Fruit fly (Drosophila melanogaster): Measurements from ENCODE around the gene Sfp33A4.

The Sfp33A4 gene

DNA sequence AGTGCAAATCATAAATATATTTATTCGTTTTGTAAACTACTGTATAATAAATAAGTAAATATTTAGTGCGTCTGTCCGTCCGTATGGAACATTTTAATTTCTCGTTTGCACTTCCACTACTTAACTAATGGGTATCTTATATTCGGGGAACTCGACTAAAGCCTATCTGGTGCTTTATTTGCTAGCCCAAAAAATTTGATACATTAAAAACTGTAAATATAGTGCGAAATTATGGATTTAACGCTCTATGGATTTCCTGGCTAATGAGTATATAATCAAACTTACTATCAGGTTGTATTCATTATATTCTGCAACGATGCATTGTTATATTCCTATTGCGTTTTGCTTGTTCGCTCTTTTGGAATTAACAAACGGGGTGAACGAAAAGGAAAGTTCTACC, at the start of gene Sfp33A4:
Gene Sfp33A4 (plus strand): TSS at position 301 of the 400 bp plus-strand sequence.
- TF ChIP-seq Dll (optimal IDR thresholded peaks at IDR 0.05) (no peak), pan (optimal IDR thresholded peaks at IDR 0.05) (no peak), usp (GFP tag; optimal IDR thresholded peaks at IDR 0.05) (no peak), CG8478 (optimal IDR thresholded peaks at IDR 0.05) (no peak), EcR (GFP tag; optimal IDR thresholded peaks at IDR 0.05) (no peak), psq (optimal IDR thresholded peaks at IDR 0.05) (no peak)

DNA sequence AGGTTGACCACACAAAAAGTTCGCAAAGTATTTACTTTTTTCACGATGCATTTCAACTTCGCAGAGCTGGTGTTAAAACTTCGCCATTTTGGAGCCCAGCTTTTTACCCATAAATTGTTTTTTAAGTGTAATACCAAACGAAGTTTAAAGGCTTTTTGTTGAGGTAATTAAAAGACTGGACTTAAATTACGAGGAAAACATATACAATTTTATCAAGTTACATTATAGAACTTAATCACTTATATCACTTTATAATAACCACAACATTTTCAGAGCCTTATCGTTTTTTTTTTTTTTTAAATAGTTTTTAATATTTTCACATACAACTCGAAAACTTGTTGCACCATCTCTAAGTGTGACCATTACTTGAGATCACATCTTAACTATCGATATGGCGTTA, 49.0 kb upstream of the Sfp33A4 start, which contains the start of gene CG14931:
Gene CG14931 (plus strand): TSS at position 301 of the 400 bp plus-strand sequence.
- TF ChIP-seq Dll (optimal IDR thresholded peaks at IDR 0.05), result no peak
- no peak for TF ChIP-seq psq (optimal IDR thresholded peaks at IDR 0.05)
- no peak for TF ChIP-seq CG8478 (optimal IDR thresholded peaks at IDR 0.05)
- no peak for TF ChIP-seq pan (optimal IDR thresholded peaks at IDR 0.05)
- no peak for TF ChIP-seq EcR (GFP tag; optimal IDR thresholded peaks at IDR 0.05)
- no peak for TF ChIP-seq usp (GFP tag; optimal IDR thresholded peaks at IDR 0.05)

DNA sequence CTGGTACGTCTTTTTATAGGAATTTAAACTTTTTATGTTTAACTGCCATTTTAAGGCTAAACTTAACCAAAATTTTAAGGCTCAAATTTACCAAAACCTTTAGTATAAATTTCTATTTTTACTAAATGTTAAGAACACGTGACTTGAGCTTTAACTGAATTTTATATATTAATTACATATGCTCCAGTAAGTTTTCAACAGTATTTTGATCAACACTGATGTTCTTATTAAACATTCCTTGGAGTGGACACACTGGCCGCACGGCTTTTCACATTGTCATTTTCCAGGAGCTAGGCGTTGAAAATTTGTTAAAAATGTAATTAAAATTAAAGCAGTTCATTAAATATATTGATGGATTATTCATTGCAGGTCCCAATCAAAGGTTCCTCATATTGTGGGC, 47.4 kb upstream of the Sfp33A4 start, which contains the start of gene CG14932:
Gene CG14932 (plus strand): TSS at position 230 of the 400 bp plus-strand sequence.
- TF ChIP-seq usp (GFP tag; optimal IDR thresholded peaks at IDR 0.05) (no peak), psq (optimal IDR thresholded peaks at IDR 0.05) (no peak), EcR (GFP tag; optimal IDR thresholded peaks at IDR 0.05) (no peak), Dll (optimal IDR thresholded peaks at IDR 0.05) (no peak), CG8478 (optimal IDR thresholded peaks at IDR 0.05) (no peak), pan (optimal IDR thresholded peaks at IDR 0.05) (no peak)

DNA sequence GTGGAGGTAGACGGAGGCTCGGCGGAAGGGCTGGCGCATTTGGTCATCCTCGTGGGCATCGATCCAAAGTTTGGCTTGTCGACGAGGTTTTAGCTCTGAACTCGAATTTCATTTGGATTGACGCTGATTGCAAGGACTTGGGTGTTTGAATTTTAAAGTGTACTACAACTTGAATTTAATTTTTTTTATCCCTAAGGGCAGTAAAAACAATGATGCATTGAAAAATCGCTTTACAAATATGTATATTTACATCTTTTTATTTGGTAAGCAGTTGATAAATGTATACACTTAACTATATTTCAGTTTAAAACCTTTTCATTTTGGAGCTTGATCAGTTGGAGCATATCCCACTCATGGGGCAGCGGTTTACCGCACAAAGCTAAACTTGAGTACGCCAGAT, 44.8 kb upstream of the Sfp33A4 start, which contains the start of gene Tsp33B:
Gene Tsp33B (minus strand): TSS at position 101 of the 400 bp plus-strand sequence.
- TF ChIP-seq pan (optimal IDR thresholded peaks at IDR 0.05), result no peak
- TF ChIP-seq psq (optimal IDR thresholded peaks at IDR 0.05), result no peak
- TF ChIP-seq usp (GFP tag; optimal IDR thresholded peaks at IDR 0.05), result no peak
- TF ChIP-seq EcR (GFP tag; optimal IDR thresholded peaks at IDR 0.05), result no peak
- TF ChIP-seq CG8478 (optimal IDR thresholded peaks at IDR 0.05), result no peak
- no peak for TF ChIP-seq Dll (optimal IDR thresholded peaks at IDR 0.05)

DNA sequence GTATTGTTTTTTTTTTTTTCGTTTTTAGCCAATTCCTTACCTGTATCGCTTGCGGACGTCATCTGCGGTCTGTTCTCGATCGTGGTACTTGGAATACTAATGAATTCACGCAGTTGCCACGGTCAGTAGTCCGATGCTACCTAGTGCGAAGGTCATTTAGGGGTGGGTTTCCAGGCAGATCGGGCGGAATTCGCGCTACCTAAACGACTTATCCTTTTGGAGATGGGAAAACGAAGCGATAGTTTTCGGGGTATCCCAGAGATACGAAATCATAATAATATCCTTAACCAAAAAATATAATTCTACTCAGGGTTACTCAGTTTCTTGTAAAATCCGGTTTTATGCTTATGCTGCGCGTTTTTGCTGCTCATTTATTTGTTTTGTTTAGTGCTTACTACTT, 43.1 kb upstream of the Sfp33A4 start, which contains the start of gene CG14937:
Gene CG14937 (minus strand): TSS at position 101 of the 400 bp plus-strand sequence.
- TF ChIP-seq psq (optimal IDR thresholded peaks at IDR 0.05) (no peak), usp (GFP tag; optimal IDR thresholded peaks at IDR 0.05) (no peak), pan (optimal IDR thresholded peaks at IDR 0.05) (no peak), Dll (optimal IDR thresholded peaks at IDR 0.05) (no peak), CG8478 (optimal IDR thresholded peaks at IDR 0.05) (no peak), EcR (GFP tag; optimal IDR thresholded peaks at IDR 0.05) (no peak)

- TF ChIP-seq usp (GFP tag; optimal IDR thresholded peaks at IDR 0.05), result no peak
- no peak for TF ChIP-seq pan (optimal IDR thresholded peaks at IDR 0.05)
- TF ChIP-seq psq (optimal IDR thresholded peaks at IDR 0.05), result no peak
- TF ChIP-seq CG8478 (optimal IDR thresholded peaks at IDR 0.05), result no peak
- TF ChIP-seq Dll (optimal IDR thresholded peaks at IDR 0.05), result no peak
- TF ChIP-seq EcR (GFP tag; optimal IDR thresholded peaks at IDR 0.05), result no peak
Measured at dm6 chr2L:11797127-11797526, 39.9 kb upstream of the Sfp33A4 start.

dm6 chr2L:11804228-11805044, 32.6 kb upstream of the Sfp33A4 start:
- TF ChIP-seq psq (optimal IDR thresholded peaks at IDR 0.05) (no peak), Dll (optimal IDR thresholded peaks at IDR 0.05) (peak; percentile 85), usp (GFP tag; optimal IDR thresholded peaks at IDR 0.05) (no peak), CG8478 (optimal IDR thresholded peaks at IDR 0.05) (no peak), EcR (GFP tag; optimal IDR thresholded peaks at IDR 0.05) (no peak), pan (optimal IDR thresholded peaks at IDR 0.05) (no peak)

DNA sequence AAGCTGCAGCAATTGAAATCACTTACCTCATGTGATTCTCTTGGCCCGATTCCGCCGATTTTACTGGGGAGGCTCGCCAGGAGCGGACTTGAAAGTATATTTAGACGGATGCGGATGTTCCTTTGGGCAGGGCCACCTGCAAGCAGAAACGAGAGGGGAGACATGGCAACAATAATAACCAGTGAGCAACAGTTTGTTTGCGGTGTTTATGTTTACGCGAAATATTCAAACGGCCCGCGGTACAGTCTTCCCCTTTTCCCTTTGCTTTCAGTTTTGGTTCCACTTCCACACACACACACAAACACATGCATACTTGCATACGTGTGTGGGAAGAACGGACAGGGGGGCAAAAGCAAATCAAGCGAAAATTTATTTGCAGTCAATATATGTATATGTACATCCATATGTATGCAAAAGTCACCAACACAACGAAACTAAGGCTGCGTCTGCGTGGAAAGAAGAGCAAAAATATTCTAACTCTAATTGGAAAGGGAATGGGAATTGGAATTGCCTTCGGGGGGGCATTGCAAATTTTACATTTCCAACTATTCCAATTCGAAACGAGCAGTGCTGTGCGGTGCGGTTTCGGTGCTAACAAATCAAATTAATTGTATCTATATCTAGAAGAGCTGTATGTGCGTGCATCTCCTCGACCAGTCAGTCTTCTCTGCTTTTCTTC, 30.9 kb upstream of the Sfp33A4 start:
- TF ChIP-seq pan (optimal IDR thresholded peaks at IDR 0.05), result no peak
- TF ChIP-seq usp (GFP tag; optimal IDR thresholded peaks at IDR 0.05), result no peak
- TF ChIP-seq Dll (optimal IDR thresholded peaks at IDR 0.05), result no peak
- no peak for TF ChIP-seq CG8478 (optimal IDR thresholded peaks at IDR 0.05)
- TF ChIP-seq EcR (GFP tag; optimal IDR thresholded peaks at IDR 0.05), result no peak
- TF ChIP-seq psq (optimal IDR thresholded peaks at IDR 0.05), result no peak

dm6 chr2L:11806701-11807674, 30.1 kb upstream of the Sfp33A4 start:
- TF ChIP-seq psq (optimal IDR thresholded peaks at IDR 0.05) (peak; percentile 81), CG8478 (optimal IDR thresholded peaks at IDR 0.05) (no peak), Dll (optimal IDR thresholded peaks at IDR 0.05) (peak; percentile 92), pan (optimal IDR thresholded peaks at IDR 0.05) (no peak), EcR (GFP tag; optimal IDR thresholded peaks at IDR 0.05) (no peak), usp (GFP tag; optimal IDR thresholded peaks at IDR 0.05) (no peak)

DNA sequence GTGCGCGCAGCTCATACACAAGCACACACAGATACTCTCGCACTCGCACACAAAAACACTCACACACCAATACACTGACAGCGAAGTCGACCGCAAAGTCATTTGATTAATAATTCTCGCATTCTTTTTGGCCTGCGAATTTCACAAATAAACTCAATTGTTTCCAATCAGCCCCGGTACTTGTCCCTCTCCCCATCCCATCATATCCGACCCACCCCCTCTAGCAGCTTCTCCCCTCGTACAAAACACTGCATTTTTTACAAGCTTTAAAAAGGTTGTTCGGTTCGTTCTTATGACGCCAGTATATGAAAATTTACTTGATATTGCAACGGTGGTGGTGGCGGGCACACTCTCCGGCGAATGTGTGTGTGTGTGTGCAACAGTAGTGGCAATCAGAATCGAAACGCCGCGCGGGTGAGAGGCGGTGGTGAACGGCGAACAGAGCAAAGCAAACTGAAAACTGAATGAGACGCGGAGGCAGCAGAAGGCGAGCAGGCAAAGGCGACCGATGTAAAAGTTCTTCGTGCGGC, 29.3 kb upstream of the Sfp33A4 start:
- TF ChIP-seq CG8478 (optimal IDR thresholded peaks at IDR 0.05), result peak; percentile 32
- TF ChIP-seq psq (optimal IDR thresholded peaks at IDR 0.05), result no peak
- peak; percentile 70 for TF ChIP-seq Dll (optimal IDR thresholded peaks at IDR 0.05)
- TF ChIP-seq usp (GFP tag; optimal IDR thresholded peaks at IDR 0.05), result no peak
- peak in 1 of 2 experiments; percentile 29 for TF ChIP-seq EcR (GFP tag; optimal IDR thresholded peaks at IDR 0.05)
- TF ChIP-seq pan (optimal IDR thresholded peaks at IDR 0.05), result no peak
